Fruit fly (Drosophila melanogaster) whole organism, embryonic: ENCODE data around the gene fzy.

ENCODE experiments used
- ATbp ChIP-seq: fragments of 200-800 bp; sonication (Bioruptor generic); optimal IDR thresholded peaks from 2 replicates; lab custom pipeline; 2017; ENCODE audit warnings: missing biosample characterization, mild to moderate bottlenecking, missing genetic modification characterization, missing genetic modification reagents
- Ada2b ChIP-seq: fragments of 200-800 bp; sonication (Bioruptor generic); IDR thresholded peaks from 2 replicates; pipeline ENCODE4 v1.3.6; 2022; ENCODE audit warnings: missing biosample characterization, missing genetic modification characterization
- Aef1 ChIP-seq: fragments of 200-800 bp; sonication (Bioruptor generic); IDR thresholded peaks from 3 replicates; pipeline ENCODE4 v1.3.6; 2022; ENCODE audit warnings: missing biosample characterization, missing genetic modification characterization
- Bdp1 ChIP-seq: fragments of 200-800 bp; sonication (Bioruptor generic); optimal IDR thresholded peaks from 3 replicates; lab custom pipeline; 2016; ENCODE audit warnings: missing biosample characterization, missing genetic modification characterization
- Bgb ChIP-seq: fragments of 200-800 bp; sonication (Bioruptor generic); IDR thresholded peaks from 2 replicates; pipeline ENCODE4 v1.3.6; 2022; ENCODE audit warnings: missing biosample characterization, missing genetic modification characterization; ENCODE audit not compliant: partially characterized antibody
- CG10654 ChIP-seq: fragments of 200-800 bp; sonication (Bioruptor generic); optimal IDR thresholded peaks from 2 replicates; lab custom pipeline; 2016; ENCODE audit warnings: missing biosample characterization, missing genetic modification characterization
- CG11696 ChIP-seq: fragments of 200-800 bp; sonication (Bioruptor generic); IDR thresholded peaks from 2 replicates; pipeline ENCODE4 v1.3.6; 2022; ENCODE audit warnings: missing biosample characterization, missing genetic modification characterization
- CG11723 ChIP-seq: fragments of 200-800 bp; sonication (Bioruptor generic); optimal IDR thresholded peaks from 2 replicates; lab custom pipeline; 2017; ENCODE audit warnings: missing biosample characterization, mild to moderate bottlenecking, missing genetic modification characterization
- CG12299 ChIP-seq: fragments of 200-800 bp; sonication (Bioruptor generic); optimal IDR thresholded peaks from 2 replicates; lab custom pipeline; 2018; ENCODE audit warnings: missing biosample characterization, mild to moderate bottlenecking, missing genetic modification characterization
- CG1233 ChIP-seq: fragments of 200-800 bp; sonication (Bioruptor generic); optimal IDR thresholded peaks from 4 replicates; lab custom pipeline; 2018; ENCODE audit warnings: missing biosample characterization, mild to moderate bottlenecking, missing genetic modification characterization
- CG13894 ChIP-seq: fragments of 200-800 bp; sonication (Bioruptor generic); optimal IDR thresholded peaks from 3 replicates; lab custom pipeline; 2018; ENCODE audit warnings: missing biosample characterization, mild to moderate bottlenecking, missing genetic modification characterization, moderate library complexity
- CG17361 ChIP-seq: fragments of 200-800 bp; sonication (Bioruptor generic); IDR thresholded peaks from 3 replicates; pipeline ENCODE4 v1.3.6; 2022; ENCODE audit warnings: missing biosample characterization, missing genetic modification characterization
- CG17568 ChIP-seq: fragments of 200-800 bp; sonication (Bioruptor generic); optimal IDR thresholded peaks from 2 replicates; lab custom pipeline; 2018; ENCODE audit warnings: missing biosample characterization, mild to moderate bottlenecking, missing genetic modification characterization, moderate library complexity
- CG2120 ChIP-seq: fragments of 200-800 bp; sonication (Bioruptor generic); optimal IDR thresholded peaks from 3 replicates; lab custom pipeline; 2016; ENCODE audit warnings: missing biosample characterization, missing genetic modification characterization
- CG2199 ChIP-seq: fragments of 200-800 bp; sonication (Bioruptor generic); IDR thresholded peaks from 3 replicates; pipeline ENCODE4 v1.3.6; 2022; ENCODE audit warnings: missing biosample characterization, missing genetic modification characterization
- CG2678 ChIP-seq: fragments of 200-800 bp; sonication (Bioruptor generic); optimal IDR thresholded peaks from 3 replicates; lab custom pipeline; 2019; ENCODE audit warnings: missing biosample characterization, mild to moderate bottlenecking, missing genetic modification characterization, moderate library complexity
- CG4707 ChIP-seq: fragments of 200-800 bp; sonication (Bioruptor generic); optimal IDR thresholded peaks from 2 replicates; lab custom pipeline; 2018; ENCODE audit warnings: missing biosample characterization, mild to moderate bottlenecking, missing genetic modification characterization, moderate library complexity
- CG4730 ChIP-seq: fragments of 200-800 bp; sonication (Bioruptor generic); IDR thresholded peaks from 2 replicates; pipeline ENCODE4 v1.3.6; 2022; ENCODE audit warnings: missing biosample characterization, missing genetic modification characterization
- CG7963 ChIP-seq: fragments of 200-800 bp; sonication (Bioruptor generic); IDR thresholded peaks from 3 replicates; pipeline ENCODE4 v1.3.6; 2022; ENCODE audit warnings: missing biosample characterization, missing genetic modification characterization; ENCODE audit not compliant: partially characterized antibody
- CG8924 ChIP-seq: fragments of 200-800 bp; optimal IDR thresholded peaks from 3 replicates; lab custom pipeline; 2019; ENCODE audit warnings: missing biosample characterization, mild to moderate bottlenecking, missing genetic modification characterization, moderate library complexity
- Gug ChIP-seq: fragments of 200-800 bp; sonication (Bioruptor generic); IDR thresholded peaks from 4 replicates; pipeline ENCODE4 v1.3.6; 2022; ENCODE audit warnings: missing biosample characterization, missing genetic modification characterization
- Hr51 ChIP-seq, 2 experiments: fragments of 200-800 bp; sonication (Bioruptor generic); optimal IDR thresholded peaks; 2 replicates in 1 of 2; 3 replicates in 1 of 2; lab custom pipeline; 2016 to 2018; ENCODE audit warnings: missing biosample characterization in 2 of 2, missing genetic modification characterization in 2 of 2, mild to moderate bottlenecking in 1 of 2, moderate library complexity in 1 of 2
- Lhr ChIP-seq: fragments of 200-800 bp; sonication (Bioruptor generic); optimal IDR thresholded peaks from 3 replicates; lab custom pipeline; 2017; ENCODE audit warnings: mild to moderate bottlenecking, missing biosample characterization, missing genetic modification reagents, missing genetic modification characterization
- NFAT ChIP-seq: fragments of 200-800 bp; sonication (Bioruptor generic); IDR thresholded peaks from 2 replicates; pipeline ENCODE4 v1.3.6; 2022; ENCODE audit warnings: missing biosample characterization, missing genetic modification characterization
- Nf-YA ChIP-seq: fragments of 200-800 bp; sonication (Bioruptor generic); IDR thresholded peaks from 2 replicates; pipeline ENCODE4 v1.3.6; 2022; ENCODE audit warnings: missing biosample characterization, missing genetic modification characterization
- Poxn ChIP-seq: fragments of 200-800 bp; sonication (Bioruptor generic); IDR thresholded peaks from 2 replicates; pipeline ENCODE4 v1.3.6; 2022; ENCODE audit warnings: missing biosample characterization, missing genetic modification characterization
- TFAM ChIP-seq: fragments of 200-800 bp; sonication (Bioruptor generic); optimal IDR thresholded peaks from 2 replicates; lab custom pipeline; 2017; ENCODE audit warnings: missing biosample characterization, missing genetic modification characterization, inconsistent platforms
- ac ChIP-seq: fragments of 200-800 bp; sonication (Bioruptor generic); optimal IDR thresholded peaks from 3 replicates; lab custom pipeline; 2017; ENCODE audit warnings: missing biosample characterization, mild to moderate bottlenecking, missing genetic modification characterization
- al ChIP-seq: fragments of 200-800 bp; sonication (Bioruptor generic); IDR thresholded peaks from 2 replicates; pipeline ENCODE4 v1.3.6; 2022; ENCODE audit warnings: missing biosample characterization, missing genetic modification characterization
- bowl ChIP-seq: fragments of 200-800 bp; sonication (Bioruptor generic); IDR thresholded peaks from 2 replicates; pipeline ENCODE4 v1.3.6; 2022; ENCODE audit warnings: missing biosample characterization, missing genetic modification characterization
- dpn ChIP-seq, 2 experiments: fragments of 200-800 bp; sonication (Bioruptor generic); optimal IDR thresholded peaks; 3 replicates each; lab custom pipeline; 2016; ENCODE audit warnings: missing biosample characterization in 2 of 2, missing genetic modification characterization in 2 of 2
- en ChIP-seq: fragments of 200-800 bp; sonication (Bioruptor generic); optimal IDR thresholded peaks from 2 replicates; lab custom pipeline; 2016; ENCODE audit warnings: missing biosample characterization, missing genetic modification characterization
- fd3F ChIP-seq: fragments of 200-800 bp; sonication (Bioruptor generic); optimal IDR thresholded peaks from 2 replicates; lab custom pipeline; 2018; ENCODE audit warnings: missing biosample characterization, mild to moderate bottlenecking, missing genetic modification characterization, moderate library complexity
- ftz-f1 ChIP-seq: fragments of 200-800 bp; sonication (Bioruptor generic); optimal IDR thresholded peaks from 2 replicates; lab custom pipeline; 2016; ENCODE audit warnings: missing biosample characterization, missing genetic modification characterization
- gem ChIP-seq: fragments of 200-800 bp; sonication (Bioruptor generic); optimal IDR thresholded peaks from 2 replicates; lab custom pipeline; 2019; ENCODE audit warnings: missing biosample characterization, mild to moderate bottlenecking, missing genetic modification characterization, moderate library complexity
- grau ChIP-seq: fragments of 200-800 bp; optimal IDR thresholded peaks from 3 replicates; lab custom pipeline; 2019; ENCODE audit warnings: missing biosample characterization, mild to moderate bottlenecking, missing genetic modification characterization, moderate library complexity
- hbn ChIP-seq: fragments of 200-800 bp; sonication (Bioruptor generic); IDR thresholded peaks from 2 replicates; pipeline ENCODE4 v1.3.6; 2022; ENCODE audit warnings: missing biosample characterization, missing genetic modification characterization; ENCODE audit not compliant: partially characterized antibody
- jing ChIP-seq: fragments of 200-800 bp; sonication (Bioruptor generic); optimal IDR thresholded peaks from 2 replicates; lab custom pipeline; 2018; ENCODE audit warnings: missing biosample characterization, mild to moderate bottlenecking, missing genetic modification characterization
- kah ChIP-seq: fragments of 200-800 bp; sonication (Bioruptor generic); optimal IDR thresholded peaks from 2 replicates; lab custom pipeline; 2018; ENCODE audit warnings: missing biosample characterization, mild to moderate bottlenecking, missing genetic modification characterization
- oc ChIP-seq: fragments of 200-800 bp; sonication (Bioruptor generic); optimal IDR thresholded peaks from 2 replicates; lab custom pipeline; 2018; ENCODE audit warnings: missing biosample characterization, mild to moderate bottlenecking, missing genetic modification characterization, moderate library complexity
- prd ChIP-seq, 3 experiments: fragments of >200 bp in 2 of 3; fragments of 200-800 bp in 1 of 3; sonication (Bioruptor generic) in 1 of 3; optimal IDR thresholded peaks in 2 of 3; IDR thresholded peaks in 1 of 3; 2 replicates in 2 of 3; 3 replicates in 1 of 3; pipeline versions ENCODE4 v1.3.6 to Lab custom; 2017 to 2022; ENCODE audit warnings: missing biosample characterization in 1 of 3, missing genetic modification characterization in 1 of 3
- psq ChIP-seq: fragments of 200-800 bp; sonication (Bioruptor generic); optimal IDR thresholded peaks from 2 replicates; lab custom pipeline; 2017; ENCODE audit warnings: missing biosample characterization, missing genetic modification characterization
- run ChIP-seq: fragments of 200-800 bp; sonication (Bioruptor generic); optimal IDR thresholded peaks from 3 replicates; lab custom pipeline; 2018; ENCODE audit warnings: missing biosample characterization, mild to moderate bottlenecking, missing genetic modification characterization
- sc ChIP-seq, 3 experiments: fragments of >200 bp in 2 of 3; fragments of 200-800 bp in 1 of 3; sonication (Bioruptor generic) in 1 of 3; optimal IDR thresholded peaks; 2 replicates in 2 of 3; 3 replicates in 1 of 3; lab custom pipeline; 2017; ENCODE audit warnings: mild to moderate bottlenecking in 1 of 3, missing biosample characterization in 1 of 3, missing genetic modification characterization in 1 of 3, missing genetic modification reagents in 1 of 3
- schlank ChIP-seq: fragments of 200-800 bp; sonication (Bioruptor generic); optimal IDR thresholded peaks from 2 replicates; lab custom pipeline; 2018; ENCODE audit warnings: missing biosample characterization, mild to moderate bottlenecking, missing genetic modification characterization
- stc ChIP-seq: fragments of 200-800 bp; sonication (Bioruptor generic); IDR thresholded peaks from 2 replicates; pipeline ENCODE4 v1.3.6; 2022; ENCODE audit warnings: missing biosample characterization, missing genetic modification characterization
- zfh2 ChIP-seq: fragments of 200-800 bp; sonication (Bioruptor generic); optimal IDR thresholded peaks from 2 replicates; lab custom pipeline; 2016; ENCODE audit warnings: missing biosample characterization, missing genetic modification characterization

fzy gene

DNA sequence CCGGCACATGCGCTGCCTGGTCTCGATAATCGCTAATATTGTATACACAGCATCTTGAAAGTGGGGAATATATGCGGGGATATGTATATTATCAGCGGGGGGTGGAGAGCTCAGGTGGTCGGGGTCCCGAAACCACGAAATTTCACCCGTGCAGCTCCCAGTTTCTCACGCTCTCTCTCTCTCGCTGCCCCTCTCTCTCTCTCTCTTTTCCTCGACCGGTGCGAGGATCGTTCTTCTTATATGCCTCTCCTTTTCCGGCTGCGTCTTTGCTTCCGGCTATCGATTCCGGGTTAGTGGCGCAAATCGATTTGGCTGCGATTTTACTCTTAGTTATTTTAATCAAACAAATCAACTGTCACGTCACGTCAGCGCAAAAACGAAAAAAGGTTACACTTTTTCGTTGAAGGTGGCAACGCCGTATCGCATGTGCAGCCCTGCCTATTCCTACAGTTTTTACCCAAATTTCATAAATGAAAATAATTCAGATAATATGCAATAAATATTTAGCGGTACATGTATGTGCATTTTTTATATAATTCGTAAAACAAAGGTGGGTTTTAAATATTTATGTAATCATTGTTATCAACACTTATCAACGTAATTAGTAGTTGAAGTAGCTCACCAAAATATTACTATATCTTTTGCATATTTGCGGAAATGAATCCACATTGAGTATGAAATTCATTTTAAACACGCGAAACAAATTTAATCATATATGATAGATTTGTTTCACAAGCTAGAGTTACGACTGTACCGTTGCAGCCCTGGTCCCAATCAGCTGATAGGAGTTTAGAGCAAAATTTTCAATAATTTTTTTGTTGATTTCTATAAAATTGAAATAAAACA is 11.1 kb upstream of the fzy start, which contains the start of the genes heix and CG17328 (continued):
- TF ChIP-seq TFAM (GFP tag; lab: Kevin White, UChicago) (no peak), CG2678 (no peak), Ada2b (GFP tag; lab: Robert Waterston, UW) (peak; percentile 71), hbn (GFP tag; lab: Robert Waterston, UW) (peak; percentile 25; the same call in 1 of the 2 replicates), CG17361 (peak; percentile 88), bowl (GFP tag; lab: Robert Waterston, UW) (no peak), CG10654 (peak; percentile 70), stc (peak; percentile 62), CG11723 (GFP tag; lab: Kevin White, UChicago) (no peak), CG12299 (tag; lab: Kevin White, UChicago) (peak; percentile 54), grau (tag; lab: Kevin White, UChicago) (peak; percentile 99), Nf-YA (GFP tag; lab: Robert Waterston, UW) (no peak), ac (GFP tag; lab: Kevin White, UChicago) (no peak), jing (no peak), CG4707 (GFP tag; lab: Kevin White, UChicago) (no peak), CG2199 (GFP tag; lab: Robert Waterston, UW) (peak; percentile 55; the same call in 1 of the 3 replicates), Lhr (GFP tag; lab: Kevin White, UChicago) (no peak), Bgb (GFP tag; lab: Robert Waterston, UW) (no peak; the same call in 1 of the 2 replicates), run (tag; lab: Kevin White, UChicago) (no peak), CG11696 (no peak; the same call in 1 of the 2 replicates), sc (optimal IDR thresholded peaks at IDR 0.05; lab: Kevin White, UChicago) (no peak), sc (GFP tag; optimal IDR thresholded peaks at IDR 0.05; lab: Kevin White, UChicago) (no peak), psq (GFP tag; lab: Kevin White, UChicago) (no peak), CG2120 (GFP tag; lab: Kevin White, UChicago) (peak; percentile 87), CG1233 (GFP tag; lab: Kevin White, UChicago) (peak; percentile 69), Poxn (peak; percentile 39; the same call in 1 of the 2 replicates), Bdp1 (GFP tag; lab: Kevin White, UChicago) (peak; percentile 63), prd (optimal IDR thresholded peaks at IDR 0.05; lab: Kevin White, UChicago) (no peak), prd (GFP tag; IDR thresholded peaks at IDR 0.05; lab: Robert Waterston, UW) (peak; percentile 76), CG17568 (GFP tag; lab: Kevin White, UChicago) (peak; percentile 42), CG4730 (GFP tag; lab: Robert Waterston, UW) (peak; percentile 52; the same call in 1 of the 2 replicates), Aef1 (GFP tag; lab: Robert Waterston, UW) (peak; percentile 80), Hr51 (GFP tag; optimal IDR thresholded peaks at IDR 0.05; lab: Kevin White, UChicago) (peak in 1 of 2 experiments; percentile 13), Gug (peak; percentile 68; the same call in 2 of the 4 replicates), oc (tag; lab: Kevin White, UChicago) (no peak), schlank (tag; lab: Kevin White, UChicago) (peak; percentile 57), en (GFP tag; lab: Kevin White, UChicago) (no peak), ftz-f1 (GFP tag; lab: Kevin White, UChicago) (peak; percentile 67), al (GFP tag; lab: Robert Waterston, UW) (peak; percentile 69), zfh2 (GFP tag; lab: Kevin White, UChicago) (peak; percentile 69), kah (GFP tag; lab: Kevin White, UChicago) (peak; percentile 93), ATbp (GFP tag; lab: Kevin White, UChicago) (no peak), gem (tag; lab: Kevin White, UChicago) (no peak), CG8924 (tag; lab: Kevin White, UChicago) (peak; percentile 82), NFAT (peak; percentile 84), fd3F (GFP tag; lab: Kevin White, UChicago) (peak; percentile 65), CG13894 (tag; lab: Kevin White, UChicago) (peak; percentile 32), CG7963 (GFP tag; lab: Robert Waterston, UW) (no peak), dpn (GFP tag; optimal IDR thresholded peaks at IDR 0.05; lab: Kevin White, UChicago) (peak; percentile 70 to 72)
